Fruit fly (Drosophila melanogaster) whole organism, embryonic: ENCODE data around the gene dib.
A peak's percentile ranks its signal among the peaks of the same experiment; 100 is the strongest.

Experiments used
- CG5180 ChIP-seq: fragments of 200-800 bp; sonication (Bioruptor generic); optimal IDR thresholded peaks from 3 replicates; lab custom pipeline; 2017; ENCODE audit warnings: missing biosample characterization, missing genetic modification characterization, mild to moderate bottlenecking, moderate library complexity, missing genetic modification reagents
- Dad ChIP-seq: fragments of 200-800 bp; sonication (Bioruptor generic); optimal IDR thresholded peaks from 3 replicates; lab custom pipeline; 2016; ENCODE audit warnings: missing biosample characterization, missing genetic modification characterization
- HLH3B ChIP-seq: fragments of 200-800 bp; sonication (Bioruptor generic); IDR thresholded peaks from 2 replicates; pipeline ENCODE4 v1.3.6; 2022; ENCODE audit warnings: missing biosample characterization, missing genetic modification characterization
- Jarid2 ChIP-seq: fragments of 200-800 bp; sonication (Bioruptor generic); optimal IDR thresholded peaks from 3 replicates; lab custom pipeline; 2017; ENCODE audit warnings: mild to moderate bottlenecking, missing biosample characterization, missing genetic modification reagents, missing genetic modification characterization
- Scr ChIP-seq: fragments of 200-800 bp; sonication (Bioruptor generic); IDR thresholded peaks from 2 replicates; pipeline ENCODE4 v1.3.6; 2022; ENCODE audit warnings: missing biosample characterization, missing genetic modification characterization; ENCODE audit not compliant: partially characterized antibody
- grn ChIP-seq: fragments of 200-800 bp; sonication (Bioruptor generic); optimal IDR thresholded peaks from 3 replicates; lab custom pipeline; 2017; ENCODE audit warnings: missing biosample characterization, missing genetic modification characterization
- ken ChIP-seq: fragments of 200-800 bp; sonication (Bioruptor generic); IDR thresholded peaks from 3 replicates; pipeline ENCODE4 v1.3.6; 2022; ENCODE audit warnings: missing biosample characterization, missing genetic modification characterization
- lab ChIP-seq: fragments of 200-800 bp; sonication (Bioruptor generic); optimal IDR thresholded peaks from 3 replicates; lab custom pipeline; 2017; ENCODE audit warnings: missing biosample characterization, missing genetic modification characterization, mild to moderate bottlenecking, moderate library complexity, missing genetic modification reagents

- TF ChIP-seq grn, result peak; percentile 33
- TF ChIP-seq HLH3B (GFP tag; lab: Robert Waterston, UW), result no peak
- TF ChIP-seq ken (GFP tag; lab: Robert Waterston, UW), result no peak
- no peak for TF ChIP-seq Jarid2 (GFP tag; lab: Kevin White, UChicago)
- no peak for TF ChIP-seq Dad (GFP tag; lab: Kevin White, UChicago)
- no peak for TF ChIP-seq lab (GFP tag; lab: Kevin White, UChicago)
- TF ChIP-seq CG5180, result no peak
- TF ChIP-seq Scr, result no peak
Observed at dm6 chr3L:4068368-4068767, 6.3 kb downstream of the dib start.
